Worm (Caenorhabditis elegans): ENCODE results near the gene set-14.

ce11 chrII:10829572-10829971 is 33.5 kb upstream of the set-14 start:
- no peak for TF ChIP-seq lim-7 (GFP tag; IDR thresholded peaks at IDR 0.05)
- TF ChIP-seq unc-62 (GFP tag; optimal IDR thresholded peaks at IDR 0.05 in 1 of 2): no peak
- TF ChIP-seq unc-62 (tag; optimal IDR thresholded peaks at IDR 0.05): no peak
- no peak for TF ChIP-seq pqm-1 (tag; optimal IDR thresholded peaks at IDR 0.05)
- no peak for TF ChIP-seq nhr-10 (tag; optimal IDR thresholded peaks at IDR 0.05)
- no peak for TF ChIP-seq lin-13 (GFP tag; optimal IDR thresholded peaks at IDR 0.05)
- no peak for TF ChIP-seq nhr-48 (tag; optimal IDR thresholded peaks at IDR 0.05)

All from whole organism, L4 larva.